Worm (Caenorhabditis elegans) whole organism, L2 larva: ENCODE data around the gene dot-1.3.

Experiments
- C34F6.9 ChIP-seq: fragments of 150-350 bp; optimal IDR thresholded peaks from 2 replicates; lab custom pipeline; 2014; ENCODE audit warnings: missing biosample characterization, missing genetic modification characterization
- R02D3.7 ChIP-seq: fragments of 150-350 bp; optimal IDR thresholded peaks from 2 replicates; lab custom pipeline; 2014; ENCODE audit warnings: missing biosample characterization, missing genetic modification characterization
- Y55F3AM.14 ChIP-seq: fragments of 200-800 bp; sonication (Bioruptor generic); optimal IDR thresholded peaks from 2 replicates; lab custom pipeline; 2018; ENCODE audit warnings: mild to moderate bottlenecking, missing genetic modification characterization, missing compliant biosample characterization
- aly-2 ChIP-seq: fragments of 150-350 bp; optimal IDR thresholded peaks from 2 replicates; lab custom pipeline; 2014; ENCODE audit warnings: missing biosample characterization, missing genetic modification characterization
- blmp-1 ChIP-seq: sonication (generic microtip); optimal IDR thresholded peaks from 2 replicates; lab custom pipeline; 2017; ENCODE audit warnings: missing genetic modification characterization, mild to moderate bottlenecking, missing compliant biosample characterization, antibody characterized with exemption, moderate library complexity; ENCODE audit not compliant: insufficient read depth
- ceh-82 ChIP-seq: fragments of 150-350 bp; optimal IDR thresholded peaks from 2 replicates; lab custom pipeline; 2014; ENCODE audit warnings: missing biosample characterization, missing genetic modification characterization
- crh-2 ChIP-seq: sonication (generic microtip); optimal IDR thresholded peaks from 2 replicates; lab custom pipeline; 2017; ENCODE audit warnings: missing biosample characterization, missing genetic modification characterization
- dmd-4 ChIP-seq: sonication (generic microtip); optimal IDR thresholded peaks from 2 replicates; lab custom pipeline; 2017; ENCODE audit warnings: missing biosample characterization, missing genetic modification characterization
- elt-1 ChIP-seq: fragments of 150-350 bp; optimal IDR thresholded peaks from 2 replicates; lab custom pipeline; 2014; ENCODE audit warnings: missing biosample characterization, missing genetic modification characterization
- elt-3 ChIP-seq: sonication (generic microtip); optimal IDR thresholded peaks from 2 replicates; lab custom pipeline; 2017; ENCODE audit warnings: missing biosample characterization, missing genetic modification characterization
- fos-1 ChIP-seq: fragments of 150-350 bp; optimal IDR thresholded peaks from 2 replicates; lab custom pipeline; 2014; ENCODE audit warnings: missing biosample characterization, missing genetic modification characterization
- gmeb-1 ChIP-seq: fragments of 150-350 bp; optimal IDR thresholded peaks from 2 replicates; lab custom pipeline; 2014; ENCODE audit warnings: missing biosample characterization, missing genetic modification characterization
- lin-11 ChIP-seq: fragments of 150-350 bp; sonication (generic microtip); optimal IDR thresholded peaks from 2 replicates; lab custom pipeline; 2014; ENCODE audit warnings: missing biosample characterization, missing genetic modification characterization, inconsistent platforms, mixed read lengths
- lin-13 ChIP-seq: fragments of 150-350 bp; optimal IDR thresholded peaks from 2 replicates; lab custom pipeline; 2014; ENCODE audit warnings: missing biosample characterization, missing genetic modification reagents, missing genetic modification characterization
- mab-5 ChIP-seq: fragments of 150-350 bp; optimal IDR thresholded peaks from 2 replicates; lab custom pipeline; 2014; ENCODE audit warnings: missing biosample characterization, missing genetic modification characterization
- mbf-1 ChIP-seq: sonication (generic microtip); optimal IDR thresholded peaks from 2 replicates; lab custom pipeline; 2017; ENCODE audit warnings: missing biosample characterization, missing genetic modification characterization
- mdl-1 ChIP-seq, 2 experiments: fragments of 150-350 bp in 1 of 2; sonication (generic microtip) in 1 of 2; optimal IDR thresholded peaks; 2 replicates each; lab custom pipeline; 2017; ENCODE audit warnings: missing biosample characterization in 2 of 2, missing genetic modification characterization in 2 of 2
- nhr-10 ChIP-seq: sonication (generic microtip); optimal IDR thresholded peaks from 2 replicates; lab custom pipeline; 2017; ENCODE audit warnings: missing biosample characterization, missing genetic modification characterization
- nhr-12 ChIP-seq: fragments of 150-350 bp; optimal IDR thresholded peaks from 2 replicates; lab custom pipeline; 2014; ENCODE audit warnings: missing biosample characterization, missing genetic modification characterization
- nhr-129 ChIP-seq: fragments of 150-350 bp; optimal IDR thresholded peaks from 2 replicates; lab custom pipeline; 2014; ENCODE audit warnings: missing biosample characterization, missing genetic modification characterization
- nhr-21 ChIP-seq: fragments of 150-350 bp; optimal IDR thresholded peaks from 2 replicates; lab custom pipeline; 2014; ENCODE audit warnings: missing biosample characterization, missing genetic modification characterization
- nhr-23 ChIP-seq: fragments of 150-350 bp; optimal IDR thresholded peaks from 2 replicates; lab custom pipeline; 2014; ENCODE audit warnings: missing biosample characterization, missing genetic modification reagents, missing genetic modification characterization
- nhr-25 ChIP-seq: fragments of 150-350 bp; sonication (generic microtip); optimal IDR thresholded peaks from 3 replicates; lab custom pipeline; 2014; ENCODE audit warnings: missing biosample characterization, missing genetic modification characterization
- nhr-6 ChIP-seq: fragments of 150-350 bp; optimal IDR thresholded peaks from 2 replicates; lab custom pipeline; 2014; ENCODE audit warnings: missing biosample characterization, missing genetic modification characterization
- nhr-77 ChIP-seq: fragments of 150-350 bp; optimal IDR thresholded peaks from 2 replicates; lab custom pipeline; 2014; ENCODE audit warnings: missing biosample characterization, missing genetic modification characterization
- peb-1 ChIP-seq: fragments of 150-350 bp; optimal IDR thresholded peaks from 2 replicates; lab custom pipeline; 2014; ENCODE audit warnings: missing biosample characterization, missing genetic modification characterization
- sem-4 ChIP-seq: fragments of 150-350 bp; optimal IDR thresholded peaks from 2 replicates; lab custom pipeline; 2014; ENCODE audit warnings: missing biosample characterization, missing genetic modification reagents, missing genetic modification characterization
- skn-1 ChIP-seq: sonication (generic microtip); optimal IDR thresholded peaks from 2 replicates; lab custom pipeline; 2017; ENCODE audit warnings: missing biosample characterization, missing genetic modification characterization
- sma-3 ChIP-seq: sonication (generic microtip); optimal IDR thresholded peaks from 2 replicates; lab custom pipeline; 2016; ENCODE audit warnings: missing genetic modification reagents, missing genetic modification characterization, missing compliant biosample characterization
- sma-9 ChIP-seq, 2 experiments: fragments of 150-350 bp in 1 of 2; sonication (generic microtip) in 1 of 2; optimal IDR thresholded peaks; 2 replicates each; lab custom pipeline; 2014 to 2016; ENCODE audit warnings: missing genetic modification characterization in 2 of 2, mild to moderate bottlenecking in 1 of 2, missing biosample characterization in 1 of 2, missing compliant biosample characterization in 1 of 2, missing genetic modification reagents in 1 of 2, moderate library complexity in 1 of 2
- snpc-4 ChIP-seq: fragments of 150-350 bp; optimal IDR thresholded peaks from 2 replicates; lab custom pipeline; 2014; ENCODE audit warnings: missing biosample characterization, missing genetic modification characterization
- unc-39 ChIP-seq: fragments of 150-350 bp; optimal IDR thresholded peaks from 2 replicates; lab custom pipeline; 2014; ENCODE audit warnings: missing biosample characterization, missing genetic modification characterization
- unc-55 ChIP-seq: fragments of 150-350 bp; sonication (generic microtip); optimal IDR thresholded peaks from 3 replicates; lab custom pipeline; 2014; ENCODE audit warnings: missing biosample characterization, missing genetic modification reagents, missing genetic modification characterization
- unc-62 ChIP-seq: fragments of 150-350 bp; optimal IDR thresholded peaks from 2 replicates; lab custom pipeline; 2014; ENCODE audit warnings: missing biosample characterization, missing genetic modification reagents, missing genetic modification characterization

The dot-1.3 gene

DNA sequence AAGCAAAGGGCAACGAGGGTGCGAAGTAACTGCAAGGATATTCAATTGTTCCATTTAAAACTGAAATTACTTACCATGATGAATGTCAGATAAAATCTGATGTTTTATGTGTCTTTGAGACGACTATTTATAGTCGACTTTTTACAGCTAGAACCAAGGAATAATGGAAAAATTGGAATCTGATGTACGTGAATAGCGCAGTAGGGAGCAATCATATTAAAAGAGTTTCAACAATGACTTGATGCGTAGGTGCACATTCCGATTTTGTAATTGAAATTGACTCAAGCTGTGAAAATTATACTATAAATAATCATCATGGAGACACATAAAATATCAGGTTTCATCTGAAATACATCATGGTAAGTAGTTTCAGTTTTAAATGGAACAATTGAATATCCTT, 40.6 kb upstream of the dot-1.3 start, which contains the start of the genes nspc-9 and nspc-10:
TSS of gene nspc-9 (minus strand) at position 101 of the 400 bp plus-strand sequence.
TSS of gene nspc-10 (plus strand) at position 331 of the 400 bp plus-strand sequence.
- TF ChIP-seq nhr-10 (tag; lab: Kevin White, UChicago) (no peak), mab-5 (tag; lab: Kevin White, UChicago) (no peak), mbf-1 (no peak), nhr-25 (tag; lab: Kevin White, UChicago) (no peak), C34F6.9 (tag; lab: Kevin White, UChicago) (no peak), sem-4 (tag; lab: Kevin White, UChicago) (no peak), fos-1 (tag; lab: Kevin White, UChicago) (no peak)

ce11 chrX:12341338-12341737, 38.7 kb upstream of the dot-1.3 start, which contains the start of gene zig-2:
zig-2 (minus strand) TSS chrX:12341438.
- TF ChIP-seq sma-9 (GFP tag; optimal IDR thresholded peaks at IDR 0.05; lab: Kevin White, UChicago): no peak
- no peak for TF ChIP-seq sma-9 (tag; optimal IDR thresholded peaks at IDR 0.05; lab: Kevin White, UChicago)
- TF ChIP-seq nhr-6 (tag; lab: Kevin White, UChicago): no peak
- TF ChIP-seq snpc-4 (tag; lab: Kevin White, UChicago): no peak
- TF ChIP-seq R02D3.7 (tag; lab: Kevin White, UChicago): no peak
- no peak for TF ChIP-seq ceh-82 (tag; lab: Kevin White, UChicago)
- TF ChIP-seq mab-5 (tag; lab: Kevin White, UChicago): no peak
- TF ChIP-seq peb-1 (tag; lab: Kevin White, UChicago): no peak

DNA sequence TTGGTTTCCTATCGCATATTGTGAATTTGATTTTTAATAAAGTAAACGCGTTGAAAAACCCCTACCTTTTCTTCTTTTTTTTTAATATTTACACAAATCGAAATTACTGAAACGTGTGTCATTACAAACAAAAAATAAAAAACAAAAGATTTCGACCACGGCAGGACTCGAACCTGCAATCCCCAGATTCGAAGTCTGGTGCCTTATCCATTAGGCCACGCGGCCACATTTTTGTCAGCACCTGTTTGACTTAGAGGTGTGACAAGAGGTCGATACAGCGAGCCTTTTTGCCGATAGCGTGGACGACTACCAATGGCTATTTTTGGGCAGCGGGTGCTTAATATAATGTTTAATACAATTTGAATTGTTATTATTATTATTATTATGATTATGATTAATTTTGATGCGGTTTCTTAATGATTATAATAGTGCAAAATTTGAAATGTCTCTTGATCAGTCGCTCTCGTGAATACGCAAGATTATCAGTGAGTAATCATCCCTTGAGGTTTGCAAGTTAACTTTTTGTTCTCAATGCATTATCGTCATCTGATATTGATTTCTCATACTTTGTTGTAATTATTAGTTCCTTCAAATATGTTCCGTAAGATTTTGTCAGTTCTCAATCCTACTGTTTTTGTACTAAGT, 35.3 kb upstream of the dot-1.3 start, which contains the start of gene srd-44:
TSS of gene srd-44 (plus strand) at position 595 of the 645 bp plus-strand sequence.
- peak; percentile 21 for TF ChIP-seq crh-2 (tag; lab: Kevin White, UChicago)
- TF ChIP-seq mbf-1: no peak
- TF ChIP-seq fos-1 (tag; lab: Kevin White, UChicago): peak; percentile 25
- TF ChIP-seq sma-3 (GFP tag; lab: Kevin White, UChicago): peak; percentile 17
- TF ChIP-seq nhr-21 (tag; lab: Kevin White, UChicago): peak; percentile 18

ce11 chrX:12335808-12336207, 33.2 kb upstream of the dot-1.3 start, which contains the start of gene srd-48:
srd-48 (plus strand) TSS chrX:12336108.
- no peak for TF ChIP-seq nhr-23 (tag; lab: Kevin White, UChicago)
- no peak for TF ChIP-seq R02D3.7 (tag; lab: Kevin White, UChicago)
- TF ChIP-seq skn-1: no peak
- no peak for TF ChIP-seq unc-62 (GFP tag; lab: Kevin White, UChicago)
- no peak for TF ChIP-seq nhr-12
- no peak for TF ChIP-seq lin-13
- TF ChIP-seq Y55F3AM.14 (GFP tag; lab: Kevin White, UChicago): no peak

DNA sequence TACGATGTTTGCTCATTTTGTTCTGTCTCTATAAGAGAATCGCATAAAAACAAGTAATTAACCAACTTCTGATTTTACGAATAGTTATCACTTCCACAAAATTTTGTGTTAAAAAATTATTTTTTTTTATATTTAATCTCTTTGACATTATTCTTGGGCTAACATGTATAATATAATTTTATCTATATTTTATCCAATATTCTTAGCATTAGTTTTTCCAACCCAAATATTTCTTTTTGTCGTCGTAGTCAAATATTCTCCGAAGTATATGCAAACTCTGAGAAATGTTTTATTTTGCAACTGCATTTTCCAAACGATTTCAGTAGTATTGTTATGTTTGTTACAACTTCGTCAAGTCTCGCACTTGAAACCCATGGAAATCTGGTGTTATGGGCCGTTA, 30.8 kb upstream of the dot-1.3 start, which contains the start of gene srd-47:
TSS of gene srd-47 (plus strand) at position 164 of the 400 bp plus-strand sequence.
- TF ChIP-seq sem-4 (tag; lab: Kevin White, UChicago) (no peak), nhr-77 (tag; lab: Kevin White, UChicago) (no peak), nhr-129 (no peak), nhr-25 (tag; lab: Kevin White, UChicago) (no peak), crh-2 (tag; lab: Kevin White, UChicago) (no peak), nhr-23 (tag; lab: Kevin White, UChicago) (no peak), nhr-10 (tag; lab: Kevin White, UChicago) (no peak), ceh-82 (tag; lab: Kevin White, UChicago) (no peak), mbf-1 (no peak), unc-55 (GFP tag; lab: Kevin White, UChicago) (no peak), nhr-6 (tag; lab: Kevin White, UChicago) (no peak), lin-13 (no peak), aly-2 (no peak), gmeb-1 (tag; lab: Kevin White, UChicago) (no peak), unc-39 (tag; lab: Kevin White, UChicago) (no peak), mdl-1 (tag; optimal IDR thresholded peaks at IDR 0.05; lab: Kevin White, UChicago) (no peak)

- TF ChIP-seq lin-11 (tag; lab: Kevin White, UChicago): no peak
- TF ChIP-seq gmeb-1 (tag; lab: Kevin White, UChicago): no peak
- no peak for TF ChIP-seq blmp-1 (tag; lab: Kevin White, UChicago)
- TF ChIP-seq dmd-4: no peak
- TF ChIP-seq sma-9 (GFP tag; optimal IDR thresholded peaks at IDR 0.05; lab: Kevin White, UChicago): no peak
- TF ChIP-seq sma-9 (tag; optimal IDR thresholded peaks at IDR 0.05; lab: Kevin White, UChicago): no peak
- TF ChIP-seq crh-2 (tag; lab: Kevin White, UChicago): no peak
- no peak for TF ChIP-seq elt-3 (tag; lab: Kevin White, UChicago)
- TF ChIP-seq unc-55 (GFP tag; lab: Kevin White, UChicago): no peak
- TF ChIP-seq nhr-6 (tag; lab: Kevin White, UChicago): no peak
- no peak for TF ChIP-seq aly-2
- no peak for TF ChIP-seq snpc-4 (tag; lab: Kevin White, UChicago)
- TF ChIP-seq fos-1 (tag; lab: Kevin White, UChicago): no peak
- no peak for TF ChIP-seq elt-1 (tag; lab: Kevin White, UChicago)
Observed at ce11 chrX:12331795-12332194, 29.1 kb upstream of the dot-1.3 start, which contains the start of gene srd-46. srd-46 (plus strand) TSS chrX:12332095.
